Fruit fly (Drosophila melanogaster): ENCODE data around the gene CG4998.

Gene CG4998

DNA sequence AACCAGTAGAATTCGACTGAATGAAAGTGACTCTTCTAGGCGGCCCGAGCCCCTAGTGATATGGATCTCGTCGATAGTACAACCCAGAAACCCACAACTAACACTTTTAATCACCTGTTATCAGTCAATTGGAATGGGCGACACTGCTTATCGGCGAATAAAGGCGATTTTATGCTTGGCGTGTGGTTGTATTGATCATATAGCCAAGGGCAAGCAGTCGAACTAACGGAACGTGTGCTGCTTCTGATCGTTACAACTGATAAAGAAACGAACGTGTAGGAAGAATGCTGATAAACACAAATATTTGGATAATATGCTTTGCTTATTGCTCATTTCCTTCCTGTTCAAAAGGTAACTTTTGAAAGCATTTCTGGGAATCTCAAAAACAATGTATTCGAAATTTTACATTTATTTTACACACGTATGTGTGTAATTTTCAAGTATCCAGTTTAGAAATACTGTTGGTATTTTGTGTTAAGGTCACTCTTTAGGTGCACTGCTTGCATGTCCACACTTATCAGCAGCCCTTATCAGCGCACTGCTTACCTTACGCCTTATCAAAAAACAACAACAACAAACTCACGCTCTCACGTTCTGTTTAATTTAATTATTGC is 42.5 kb downstream of the CG4998 start, which contains the start of gene Agpat4 (continued):
- TF ChIP-seq lilli (GFP tag; optimal IDR thresholded peaks at IDR 0.05): no peak
- TF ChIP-seq pho (GFP tag; optimal IDR thresholded peaks at IDR 0.05): no peak
- TF ChIP-seq dimm (GFP tag; IDR thresholded peaks at IDR 0.05): no peak
- peak in 1 of 2 experiments; percentile 74 for TF ChIP-seq crp (GFP tag; optimal IDR thresholded peaks at IDR 0.05)
- TF ChIP-seq Bgb (GFP tag; IDR thresholded peaks at IDR 0.05; ENCODE audit: partially characterized antibody): peak; percentile 50
- TF ChIP-seq Sox102F (GFP tag; optimal IDR thresholded peaks at IDR 0.05): no peak
- no peak for TF ChIP-seq tx (GFP tag; optimal IDR thresholded peaks at IDR 0.05)
- peak; percentile 55; the same call in 1 of the 3 replicates for TF ChIP-seq HLH4C (GFP tag; IDR thresholded peaks at IDR 0.05; ENCODE audit: partially characterized antibody)
- no peak for TF ChIP-seq az2 (GFP tag; optimal IDR thresholded peaks at IDR 0.05)
- no peak for TF ChIP-seq pnt (GFP tag; optimal IDR thresholded peaks at IDR 0.05)
- TF ChIP-seq grn (GFP tag; optimal IDR thresholded peaks at IDR 0.05): peak; percentile 100
- TF ChIP-seq HLH3B (GFP tag; IDR thresholded peaks at IDR 0.05): no peak
- no peak for TF ChIP-seq fd96Cb (tag; optimal IDR thresholded peaks at IDR 0.05)
- TF ChIP-seq ase (GFP tag; IDR thresholded peaks at IDR 0.05): no peak
- TF ChIP-seq tin (GFP tag; optimal IDR thresholded peaks at IDR 0.05): no peak
- peak; percentile 10 for TF ChIP-seq twi (tag; optimal IDR thresholded peaks at IDR 0.05)
- no peak for TF ChIP-seq HLH54F (GFP tag; optimal IDR thresholded peaks at IDR 0.05)
- TF ChIP-seq zen (tag; optimal IDR thresholded peaks at IDR 0.05): no peak
- TF ChIP-seq btn (GFP tag; optimal IDR thresholded peaks at IDR 0.05): no peak
- TF ChIP-seq gce (GFP tag; IDR thresholded peaks at IDR 0.05): no peak
- TF ChIP-seq Doc3 (GFP tag; IDR thresholded peaks at IDR 0.05; ENCODE audit: partially characterized antibody): no peak
- no peak for TF ChIP-seq slp2 (GFP tag; optimal IDR thresholded peaks at IDR 0.05)
- TF ChIP-seq Dfd (GFP tag; optimal IDR thresholded peaks at IDR 0.05): peak in 1 of 2 experiments; percentile 80
- no peak for TF ChIP-seq CG6654 (GFP tag; optimal IDR thresholded peaks at IDR 0.05)
- no peak for TF ChIP-seq CG13624 (GFP tag; optimal IDR thresholded peaks at IDR 0.05)
- TF ChIP-seq Stat92E (GFP tag; optimal IDR thresholded peaks at IDR 0.05): no peak
- peak; percentile 44; the same call in 1 of the 2 replicates for TF ChIP-seq amos (GFP tag; IDR thresholded peaks at IDR 0.05; ENCODE audit: partially characterized antibody)
- TF ChIP-seq fu2 (GFP tag; optimal IDR thresholded peaks at IDR 0.05): no peak
- no peak for TF ChIP-seq CG31388 (GFP tag; optimal IDR thresholded peaks at IDR 0.05)
- no peak for TF ChIP-seq CG11085 (GFP tag; IDR thresholded peaks at IDR 0.05)
- no peak for TF ChIP-seq sc (optimal IDR thresholded peaks at IDR 0.05)
- no peak for TF ChIP-seq sc (GFP tag; optimal IDR thresholded peaks at IDR 0.05)
- TF ChIP-seq Atf-2 (GFP tag; optimal IDR thresholded peaks at IDR 0.05): no peak
- TF ChIP-seq rib (GFP tag; IDR thresholded peaks at IDR 0.05): no peak
- no peak for TF ChIP-seq hbn (GFP tag; IDR thresholded peaks at IDR 0.05; ENCODE audit: partially characterized antibody)
- TF ChIP-seq CG34376 (GFP tag; optimal IDR thresholded peaks at IDR 0.05): peak; percentile 95
- TF ChIP-seq CG6765 (GFP tag; optimal IDR thresholded peaks at IDR 0.05): no peak
- TF ChIP-seq CG7556 (GFP tag; optimal IDR thresholded peaks at IDR 0.05): no peak
- TF ChIP-seq CG9727 (GFP tag; optimal IDR thresholded peaks at IDR 0.05): no peak
- TF ChIP-seq Sin3A (optimal IDR thresholded peaks at IDR 0.05): peak; percentile 31
- TF ChIP-seq exex (tag; optimal IDR thresholded peaks at IDR 0.05): peak; percentile 88
- peak; percentile 32 for TF ChIP-seq Scr (GFP tag; IDR thresholded peaks at IDR 0.05; ENCODE audit: partially characterized antibody)
- TF ChIP-seq CG16813 (GFP tag; IDR thresholded peaks at IDR 0.05; ENCODE audit: partially characterized antibody): no peak
- no peak for TF ChIP-seq mld (GFP tag; IDR thresholded peaks at IDR 0.05; ENCODE audit: partially characterized antibody)
- no peak for TF ChIP-seq CG11456 (GFP tag; IDR thresholded peaks at IDR 0.05)
- TF ChIP-seq zfh2 (GFP tag; optimal IDR thresholded peaks at IDR 0.05): no peak
- TF ChIP-seq CG4854 (GFP tag; optimal IDR thresholded peaks at IDR 0.05): no peak
- no peak for TF ChIP-seq wor (GFP tag; IDR thresholded peaks at IDR 0.05)
- peak; percentile 60 for TF ChIP-seq sens (GFP tag)
- TF ChIP-seq CG4617 (GFP tag; optimal IDR thresholded peaks at IDR 0.05; ENCODE audit: borderline replicate concordance): peak; percentile 26
